Worm (Caenorhabditis elegans): ENCODE data around the gene unc-10.

ce11 chrX:7281347-7281746 lies 1.2 kb upstream of the unc-10 start:
- no peak for TF ChIP-seq ceh-36 (tag; optimal IDR thresholded peaks at IDR 0.05)
- TF ChIP-seq flt-1 (GFP tag; IDR thresholded peaks at IDR 0.05), result no peak
- TF ChIP-seq tbx-11 (GFP tag; IDR thresholded peaks at IDR 0.05), result no peak
- no peak for TF ChIP-seq tbx-37 (GFP tag; conservative IDR thresholded peaks at IDR 0.05)
- TF ChIP-seq F13C5.2 (tag; optimal IDR thresholded peaks at IDR 0.05), result no peak
- no peak for TF ChIP-seq ceh-13 (GFP tag; optimal IDR thresholded peaks at IDR 0.05)
- TF ChIP-seq ama-1 (optimal IDR thresholded peaks at IDR 0.05), result no peak
- no peak for TF ChIP-seq B0310.2 (tag; optimal IDR thresholded peaks at IDR 0.05)
- TF ChIP-seq pes-1 (GFP tag; IDR thresholded peaks at IDR 0.05), result no peak

All from whole organism, early embryonic.